Fruit fly (Drosophila melanogaster) whole organism, embryonic: ENCODE results near the gene r-l.

Experiments
- CG11247 ChIP-seq: fragments of 200-800 bp; sonication (Bioruptor generic); IDR thresholded peaks from 2 replicates; pipeline ENCODE4 v1.3.6; 2022; ENCODE audit warnings: missing biosample characterization, missing genetic modification characterization
- CG1529 ChIP-seq: fragments of 200-800 bp; sonication (Bioruptor generic); optimal IDR thresholded peaks from 3 replicates; lab custom pipeline; 2018; ENCODE audit warnings: missing biosample characterization, missing genetic modification characterization
- CG15696 ChIP-seq: fragments of 200-800 bp; sonication (Bioruptor generic); optimal IDR thresholded peaks from 2 replicates; lab custom pipeline; 2019; ENCODE audit warnings: missing biosample characterization, mild to moderate bottlenecking, missing genetic modification characterization, moderate library complexity
- CG31224 ChIP-seq: fragments of 200-800 bp; sonication (Bioruptor generic); IDR thresholded peaks from 2 replicates; pipeline ENCODE4 v1.3.6; 2022; ENCODE audit warnings: missing biosample characterization, missing genetic modification characterization
- CG31388 ChIP-seq: fragments of 200-800 bp; sonication (Bioruptor generic); optimal IDR thresholded peaks from 2 replicates; lab custom pipeline; 2016; ENCODE audit warnings: missing biosample characterization, missing genetic modification characterization
- CG31441 ChIP-seq: fragments of 200-800 bp; sonication (Bioruptor generic); IDR thresholded peaks from 2 replicates; pipeline ENCODE4 v1.3.6; 2022; ENCODE audit warnings: missing biosample characterization, missing genetic modification characterization
- CG42726 ChIP-seq: fragments of 200-800 bp; sonication (Bioruptor generic); IDR thresholded peaks from 2 replicates; pipeline ENCODE4 v1.3.6; 2022; ENCODE audit warnings: missing biosample characterization, missing genetic modification characterization; ENCODE audit not compliant: partially characterized antibody
- CG43689 ChIP-seq: fragments of 200-800 bp; sonication (Bioruptor generic); IDR thresholded peaks from 2 replicates; pipeline ENCODE4 v1.3.6; 2022; ENCODE audit warnings: missing biosample characterization, missing genetic modification characterization
- CG5953 ChIP-seq: fragments of 200-800 bp; sonication (Bioruptor generic); IDR thresholded peaks from 2 replicates; pipeline ENCODE4 v1.3.6; 2022; ENCODE audit warnings: missing biosample characterization, missing genetic modification characterization
- CG6689 ChIP-seq: fragments of 200-800 bp; sonication (Bioruptor generic); IDR thresholded peaks from 2 replicates; pipeline ENCODE4 v1.3.6; 2022; ENCODE audit warnings: missing biosample characterization, missing genetic modification characterization
- CG7357 ChIP-seq: fragments of 200-800 bp; sonication (Bioruptor generic); IDR thresholded peaks from 3 replicates; pipeline ENCODE4 v1.3.6; 2022; ENCODE audit warnings: missing biosample characterization, missing genetic modification characterization
- CG7556 ChIP-seq: fragments of 200-800 bp; sonication (Bioruptor generic); optimal IDR thresholded peaks from 2 replicates; lab custom pipeline; 2017; ENCODE audit warnings: missing biosample characterization, mild to moderate bottlenecking, missing genetic modification characterization
- CG7987 ChIP-seq: fragments of 200-800 bp; sonication (Bioruptor generic); optimal IDR thresholded peaks from 2 replicates; lab custom pipeline; 2018; ENCODE audit warnings: missing biosample characterization, mild to moderate bottlenecking, missing genetic modification characterization, moderate library complexity
- CG8359 ChIP-seq: fragments of 200-800 bp; sonication (Bioruptor generic); optimal IDR thresholded peaks from 2 replicates; lab custom pipeline; 2017; ENCODE audit warnings: missing biosample characterization, mild to moderate bottlenecking, missing genetic modification characterization, borderline replicate concordance
- CG9437 ChIP-seq: fragments of 200-800 bp; sonication (Bioruptor generic); optimal IDR thresholded peaks from 2 replicates; lab custom pipeline; 2018; ENCODE audit warnings: missing biosample characterization, mild to moderate bottlenecking, missing genetic modification characterization
- CHES-1-like ChIP-seq: fragments of 200-800 bp; sonication (Bioruptor generic); optimal IDR thresholded peaks from 2 replicates; lab custom pipeline; 2016; ENCODE audit warnings: missing biosample characterization, missing genetic modification characterization
- CoRest ChIP-seq: fragments of 200-800 bp; sonication (Bioruptor generic); optimal IDR thresholded peaks from 3 replicates; lab custom pipeline; 2018; ENCODE audit warnings: missing biosample characterization, mild to moderate bottlenecking, missing genetic modification characterization, moderate library complexity
- Dbx ChIP-seq: fragments of 200-800 bp; sonication (Bioruptor generic); IDR thresholded peaks from 3 replicates; pipeline ENCODE4 v1.3.6; 2022; ENCODE audit warnings: missing biosample characterization, missing genetic modification characterization
- Dll ChIP-seq: fragments of 200-800 bp; sonication (Bioruptor generic); IDR thresholded peaks from 4 replicates; pipeline ENCODE4 v1.3.6; 2022; ENCODE audit warnings: missing biosample characterization, missing genetic modification characterization; ENCODE audit not compliant: partially characterized antibody
- Drgx ChIP-seq: fragments of 200-800 bp; sonication (Bioruptor generic); IDR thresholded peaks from 2 replicates; pipeline ENCODE4 v1.3.6; 2022; ENCODE audit warnings: missing biosample characterization, missing genetic modification characterization
- E2f1 ChIP-seq: fragments of 200-800 bp; sonication (Bioruptor generic); IDR thresholded peaks from 2 replicates; pipeline ENCODE4 v1.3.6; 2022; ENCODE audit warnings: missing biosample characterization, missing genetic modification characterization
- ERR ChIP-seq: fragments of 200-800 bp; sonication (Bioruptor generic); optimal IDR thresholded peaks from 2 replicates; lab custom pipeline; 2016; ENCODE audit warnings: missing biosample characterization, missing genetic modification characterization
- Elba2 ChIP-seq: fragments of 200-800 bp; sonication (Bioruptor generic); optimal IDR thresholded peaks from 3 replicates; lab custom pipeline; 2016; ENCODE audit warnings: missing biosample characterization, missing genetic modification characterization
- Hand ChIP-seq: fragments of 200-800 bp; sonication (Bioruptor generic); optimal IDR thresholded peaks from 2 replicates; lab custom pipeline; 2017; ENCODE audit warnings: mild to moderate bottlenecking, missing biosample characterization, missing genetic modification reagents, missing genetic modification characterization
- HmgZ ChIP-seq: fragments of 200-800 bp; sonication (Bioruptor generic); optimal IDR thresholded peaks from 2 replicates; lab custom pipeline; 2018; ENCODE audit warnings: missing biosample characterization, mild to moderate bottlenecking, missing genetic modification characterization
- Max ChIP-seq: fragments of 200-800 bp; sonication (Bioruptor generic); optimal IDR thresholded peaks from 2 replicates; lab custom pipeline; 2016; ENCODE audit warnings: missing biosample characterization, mild to moderate bottlenecking, missing genetic modification characterization
- Neu2 ChIP-seq: fragments of 200-800 bp; sonication (Bioruptor generic); optimal IDR thresholded peaks from 3 replicates; lab custom pipeline; 2016; ENCODE audit warnings: missing biosample characterization, missing genetic modification characterization, borderline replicate concordance
- Nf-YC ChIP-seq: fragments of 200-800 bp; optimal IDR thresholded peaks from 3 replicates; lab custom pipeline; 2019; ENCODE audit warnings: missing biosample characterization, mild to moderate bottlenecking, missing genetic modification characterization, moderate library complexity
- Side ChIP-seq: fragments of 200-800 bp; sonication (Bioruptor generic); optimal IDR thresholded peaks from 2 replicates; lab custom pipeline; 2016; ENCODE audit warnings: missing biosample characterization, missing genetic modification characterization
- Sry-β ChIP-seq: fragments of 200-800 bp; sonication (Bioruptor generic); optimal IDR thresholded peaks from 2 replicates; lab custom pipeline; 2018; ENCODE audit warnings: missing biosample characterization, mild to moderate bottlenecking, missing genetic modification characterization, moderate library complexity
- Taf1 ChIP-seq: fragments of 200-800 bp; sonication (Bioruptor generic); IDR thresholded peaks from 2 replicates; pipeline ENCODE4 v1.3.6; 2022; ENCODE audit warnings: missing biosample characterization, missing genetic modification characterization
- Trl ChIP-seq, 3 experiments: fragments of >200 bp in 2 of 3; fragments of 200-800 bp in 1 of 3; sonication (Bioruptor generic) in 1 of 3; optimal IDR thresholded peaks; 2 replicates in 1 of 3; 3 replicates in 2 of 3; lab custom pipeline; 2016 to 2017; ENCODE audit warnings: missing biosample characterization in 1 of 3, missing genetic modification characterization in 1 of 3
- amos ChIP-seq: fragments of 200-800 bp; sonication (Bioruptor generic); IDR thresholded peaks from 2 replicates; pipeline ENCODE4 v1.3.6; 2022; ENCODE audit warnings: missing biosample characterization, missing genetic modification characterization; ENCODE audit not compliant: partially characterized antibody
- bcd ChIP-seq: fragments of 200-800 bp; sonication (Bioruptor generic); optimal IDR thresholded peaks from 2 replicates; lab custom pipeline; 2017; ENCODE audit warnings: missing biosample characterization, mild to moderate bottlenecking, missing genetic modification characterization
- corto ChIP-seq: fragments of 200-800 bp; sonication (Bioruptor generic); optimal IDR thresholded peaks from 2 replicates; lab custom pipeline; 2016; ENCODE audit warnings: missing biosample characterization, mild to moderate bottlenecking, missing genetic modification characterization, moderate library complexity
- dati ChIP-seq: fragments of 200-800 bp; sonication (Bioruptor generic); IDR thresholded peaks from 2 replicates; pipeline ENCODE4 v1.3.6; 2022; ENCODE audit warnings: missing biosample characterization, missing genetic modification characterization
- fd96Cb ChIP-seq: fragments of 200-800 bp; sonication (Bioruptor generic); optimal IDR thresholded peaks from 2 replicates; lab custom pipeline; 2018; ENCODE audit warnings: missing biosample characterization, mild to moderate bottlenecking, missing genetic modification characterization, moderate library complexity
- fu2 ChIP-seq: fragments of 200-800 bp; sonication (Bioruptor generic); optimal IDR thresholded peaks from 2 replicates; lab custom pipeline; 2016; ENCODE audit warnings: missing biosample characterization, missing genetic modification characterization
- jing ChIP-seq: fragments of 200-800 bp; sonication (Bioruptor generic); optimal IDR thresholded peaks from 2 replicates; lab custom pipeline; 2018; ENCODE audit warnings: missing biosample characterization, mild to moderate bottlenecking, missing genetic modification characterization
- oc ChIP-seq: fragments of 200-800 bp; sonication (Bioruptor generic); optimal IDR thresholded peaks from 2 replicates; lab custom pipeline; 2018; ENCODE audit warnings: missing biosample characterization, mild to moderate bottlenecking, missing genetic modification characterization, moderate library complexity
- pita ChIP-seq: fragments of 200-800 bp; sonication (Bioruptor generic); optimal IDR thresholded peaks from 2 replicates; lab custom pipeline; 2017; ENCODE audit warnings: missing biosample characterization, mild to moderate bottlenecking, missing genetic modification characterization
- pum ChIP-seq: fragments of 200-800 bp; sonication (Bioruptor generic); optimal IDR thresholded peaks from 2 replicates; lab custom pipeline; 2016; ENCODE audit warnings: missing biosample characterization, missing genetic modification characterization
- pzg ChIP-seq: fragments of 200-800 bp; sonication (Bioruptor generic); optimal IDR thresholded peaks from 3 replicates; lab custom pipeline; 2018; ENCODE audit warnings: missing biosample characterization, mild to moderate bottlenecking, missing genetic modification characterization, moderate library complexity
- sc ChIP-seq, 3 experiments: fragments of >200 bp in 2 of 3; fragments of 200-800 bp in 1 of 3; sonication (Bioruptor generic) in 1 of 3; optimal IDR thresholded peaks; 2 replicates in 2 of 3; 3 replicates in 1 of 3; lab custom pipeline; 2017; ENCODE audit warnings: mild to moderate bottlenecking in 1 of 3, missing biosample characterization in 1 of 3, missing genetic modification characterization in 1 of 3, missing genetic modification reagents in 1 of 3
- sisA ChIP-seq: fragments of 200-800 bp; sonication (Bioruptor generic); IDR thresholded peaks from 2 replicates; pipeline ENCODE4 v1.3.6; 2022; ENCODE audit warnings: missing biosample characterization, missing genetic modification characterization
- slbo ChIP-seq: fragments of 200-800 bp; sonication (Bioruptor generic); IDR thresholded peaks from 2 replicates; pipeline ENCODE4 v1.3.6; 2022; ENCODE audit warnings: missing biosample characterization, missing genetic modification characterization
- slp2 ChIP-seq: fragments of 200-800 bp; sonication (Bioruptor generic); optimal IDR thresholded peaks from 2 replicates; lab custom pipeline; 2016; ENCODE audit warnings: missing biosample characterization, missing genetic modification characterization
- sqz ChIP-seq: fragments of 200-800 bp; sonication (Bioruptor generic); optimal IDR thresholded peaks from 3 replicates; lab custom pipeline; 2018; ENCODE audit warnings: missing biosample characterization, mild to moderate bottlenecking, missing genetic modification characterization

r-l gene

dm6 chr3R:21107907-21108591, 34.9 kb upstream of the r-l start, which contains the start of the genes Sec15 and rtet (continued):
- TF ChIP-seq bcd (GFP tag; lab: Kevin White, UChicago): peak; percentile 45
- peak; percentile 49 for TF ChIP-seq fd96Cb (tag; lab: Kevin White, UChicago)
- peak; percentile 17 for TF ChIP-seq CG7556
- no peak for TF ChIP-seq CG31388
- peak; percentile 71 for TF ChIP-seq CoRest
- TF ChIP-seq jing: no peak
- peak; percentile 61; the same call in 1 of the 3 replicates for TF ChIP-seq Dbx (GFP tag; lab: Robert Waterston, UW)
- TF ChIP-seq ERR (GFP tag; lab: Kevin White, UChicago): no peak
- peak; percentile 38 for TF ChIP-seq pzg (GFP tag; lab: Kevin White, UChicago)
- no peak for TF ChIP-seq Trl (optimal IDR thresholded peaks at IDR 0.05; lab: Kevin White, UChicago)
- no peak for TF ChIP-seq Trl (GFP tag; optimal IDR thresholded peaks at IDR 0.05; lab: Kevin White, UChicago)
- peak; percentile 29; the same call in 1 of the 2 replicates for TF ChIP-seq sisA (GFP tag; lab: Robert Waterston, UW)
- TF ChIP-seq CG8359 (GFP tag; lab: Kevin White, UChicago): no peak
- no peak for TF ChIP-seq pita (GFP tag; lab: Kevin White, UChicago)
- peak; percentile 50 for TF ChIP-seq CG9437
- 0 out of 2 replicates have a peak, but pooled peaks have one; percentile 19 for TF ChIP-seq Drgx (GFP tag; lab: Robert Waterston, UW)
- TF ChIP-seq Elba2 (GFP tag; lab: Kevin White, UChicago): no peak
- TF ChIP-seq oc (tag; lab: Kevin White, UChicago): no peak
- TF ChIP-seq Max: peak; percentile 52
- TF ChIP-seq dati (GFP tag; lab: Robert Waterston, UW): no peak
- no peak for TF ChIP-seq CG42726 (GFP tag; lab: Robert Waterston, UW)
- TF ChIP-seq E2f1 (GFP tag; lab: Robert Waterston, UW): peak; percentile 46; the same call in 1 of the 2 replicates
- no peak for TF ChIP-seq Side (GFP tag; lab: Kevin White, UChicago)
- TF ChIP-seq Taf1 (GFP tag; lab: Robert Waterston, UW): no peak
- TF ChIP-seq fu2: peak; percentile 5
- TF ChIP-seq CG6689 (GFP tag; lab: Robert Waterston, UW): no peak
- TF ChIP-seq Neu2: no peak
- 0 out of 2 replicates have a peak, but pooled peaks have one; percentile 16 for TF ChIP-seq CG5953 (GFP tag; lab: Robert Waterston, UW)
- peak; percentile 79 for TF ChIP-seq CG15696
- peak; percentile 55 for TF ChIP-seq CG31441 (GFP tag; lab: Robert Waterston, UW)
- TF ChIP-seq CG11247 (GFP tag; lab: Robert Waterston, UW): peak; percentile 53
- TF ChIP-seq CHES-1-like (GFP tag; lab: Kevin White, UChicago): peak; percentile 56
- TF ChIP-seq CG7987 (GFP tag; lab: Kevin White, UChicago): no peak
- no peak for TF ChIP-seq Sry-β (GFP tag; lab: Kevin White, UChicago)
- TF ChIP-seq HmgZ: peak; percentile 64
- TF ChIP-seq CG1529 (GFP tag; lab: Kevin White, UChicago): no peak
- no peak for TF ChIP-seq sc (optimal IDR thresholded peaks at IDR 0.05; lab: Kevin White, UChicago)
- peak; percentile 5 for TF ChIP-seq sc (GFP tag; optimal IDR thresholded peaks at IDR 0.05; lab: Kevin White, UChicago)
- no peak for TF ChIP-seq sqz (GFP tag; lab: Kevin White, UChicago)
- TF ChIP-seq Nf-YC (tag; lab: Kevin White, UChicago): peak; percentile 58
- TF ChIP-seq CG31224 (GFP tag; lab: Robert Waterston, UW): no peak
- no peak for TF ChIP-seq CG7357
- no peak for TF ChIP-seq corto (GFP tag; lab: Kevin White, UChicago)
- TF ChIP-seq CG43689 (GFP tag; lab: Robert Waterston, UW): no peak
- TF ChIP-seq pum (GFP tag; lab: Kevin White, UChicago): no peak
- peak; percentile 25 for TF ChIP-seq slp2 (GFP tag; lab: Kevin White, UChicago)
- TF ChIP-seq slbo (GFP tag; lab: Robert Waterston, UW): peak; percentile 70
- TF ChIP-seq Dll (GFP tag; lab: Robert Waterston, UW): peak; percentile 75; the same call in 3 of the 4 replicates
- peak; percentile 40; the same call in 1 of the 2 replicates for TF ChIP-seq amos (GFP tag; lab: Robert Waterston, UW)
- no peak for TF ChIP-seq Hand (GFP tag; lab: Kevin White, UChicago)
